Fruit fly (Drosophila melanogaster): ENCODE data around the gene Toll-9.

Toll-9 gene

DNA sequence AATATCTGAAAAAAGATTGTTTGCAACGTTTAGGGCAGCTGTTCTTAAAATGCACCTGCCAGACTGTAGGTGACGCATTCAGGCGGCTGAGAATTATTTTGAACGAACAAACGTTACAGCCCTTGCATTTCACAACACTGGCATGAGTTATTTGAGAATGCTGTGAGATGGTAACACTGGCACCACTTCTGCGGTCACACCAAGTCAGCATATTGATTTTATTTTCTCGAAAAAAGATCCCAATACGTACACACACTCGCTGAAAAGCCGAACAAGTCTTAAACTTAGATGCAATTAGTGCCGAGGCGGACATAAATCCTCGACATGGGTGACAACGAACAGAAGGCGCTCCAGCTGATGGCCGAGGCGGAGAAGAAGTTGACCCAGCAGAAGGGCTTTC lies 53.1 kb downstream of the Toll-9 start, which contains the start of gene alphaSnap (continued):
- TF ChIP-seq HHEX (GFP tag; optimal IDR thresholded peaks at IDR 0.05) (no peak), Sry-β (GFP tag; optimal IDR thresholded peaks at IDR 0.05) (no peak), abd-A (tag; optimal IDR thresholded peaks at IDR 0.05) (no peak), sc (optimal IDR thresholded peaks at IDR 0.05) (no peak), sc (GFP tag; optimal IDR thresholded peaks at IDR 0.05) (peak; percentile 37), CkIIα-i1 (GFP tag; IDR thresholded peaks at IDR 0.05) (no peak), CG32767 (GFP tag; IDR thresholded peaks at IDR 0.05) (0 out of 2 replicates have a peak, but pooled peaks have one; percentile 44), Hr51 (GFP tag; optimal IDR thresholded peaks at IDR 0.05) (peak in 1 of 2 experiments; percentile 9), dmrt11E (tag; optimal IDR thresholded peaks at IDR 0.05) (peak; percentile 8), her (GFP tag; optimal IDR thresholded peaks at IDR 0.05) (peak; percentile 20), CG12659 (GFP tag; optimal IDR thresholded peaks at IDR 0.05) (peak; percentile 76), CG7839 (tag; optimal IDR thresholded peaks at IDR 0.05) (no peak), MBD-R2 (GFP tag; IDR thresholded peaks at IDR 0.05) (peak; percentile 83), E2f2 (GFP tag; IDR thresholded peaks at IDR 0.05) (peak; percentile 83), Xbp1 (GFP tag; optimal IDR thresholded peaks at IDR 0.05) (peak; percentile 54), CG17328 (GFP tag; IDR thresholded peaks at IDR 0.05) (no peak), corto (GFP tag; optimal IDR thresholded peaks at IDR 0.05) (no peak), H15 (GFP tag; IDR thresholded peaks at IDR 0.05) (0 out of 3 replicates have a peak, but pooled peaks have one; percentile 30), CG13424 (tag; optimal IDR thresholded peaks at IDR 0.05) (peak; percentile 11), cg (GFP tag; optimal IDR thresholded peaks at IDR 0.05) (peak; percentile 4), da (GFP tag; optimal IDR thresholded peaks at IDR 0.05) (no peak), tna (GFP tag; IDR thresholded peaks at IDR 0.05; ENCODE audit: partially characterized antibody) (no peak), al (GFP tag; IDR thresholded peaks at IDR 0.05) (no peak), salm (tag; optimal IDR thresholded peaks at IDR 0.05) (no peak), Rx (GFP tag; IDR thresholded peaks at IDR 0.05) (no peak), row (GFP tag; IDR thresholded peaks at IDR 0.05) (peak; percentile 34; the same call in 1 of the 3 replicates), Ets97D (GFP tag; optimal IDR thresholded peaks at IDR 0.05) (peak; percentile 56), CG4617 (GFP tag; optimal IDR thresholded peaks at IDR 0.05; ENCODE audit: borderline replicate concordance) (peak; percentile 94), Opbp (GFP tag; IDR thresholded peaks at IDR 0.05; ENCODE audit: partially characterized antibody) (peak; percentile 56; the same call in 1 of the 3 replicates), CG32532 (GFP tag; IDR thresholded peaks at IDR 0.05) (peak; percentile 15; the same call in 1 of the 2 replicates), lab (GFP tag; optimal IDR thresholded peaks at IDR 0.05) (no peak), Deaf1 (tag; optimal IDR thresholded peaks at IDR 0.05) (no peak), ERR (GFP tag; optimal IDR thresholded peaks at IDR 0.05) (peak; percentile 30), kay (GFP tag; optimal IDR thresholded peaks at IDR 0.05) (peak; percentile 76), CG12155 (GFP tag; optimal IDR thresholded peaks at IDR 0.05) (peak; percentile 39), Dbx (GFP tag; IDR thresholded peaks at IDR 0.05) (peak; percentile 33; the same call in 1 of the 3 replicates), CG4360 (GFP tag; IDR thresholded peaks at IDR 0.05) (peak; percentile 6; the same call in 1 of the 2 replicates), Bdp1 (GFP tag; optimal IDR thresholded peaks at IDR 0.05) (peak; percentile 6), CG3847 (GFP tag; IDR thresholded peaks at IDR 0.05) (peak; percentile 55), dpn (GFP tag; optimal IDR thresholded peaks at IDR 0.05) (peak; percentile 39 to 49), Dll (GFP tag; IDR thresholded peaks at IDR 0.05; ENCODE audit: partially characterized antibody) (0 out of 4 replicates have a peak, but pooled peaks have one; percentile 25), CG8478 (optimal IDR thresholded peaks at IDR 0.05) (no peak), slp2 (GFP tag; optimal IDR thresholded peaks at IDR 0.05) (no peak), CG16813 (GFP tag; IDR thresholded peaks at IDR 0.05; ENCODE audit: partially characterized antibody) (peak; percentile 36; the same call in 1 of the 3 replicates), Myb (GFP tag; optimal IDR thresholded peaks at IDR 0.05) (peak; percentile 98), NfI (GFP tag; optimal IDR thresholded peaks at IDR 0.05) (peak; percentile 38), Bgb (GFP tag; IDR thresholded peaks at IDR 0.05; ENCODE audit: partially characterized antibody) (peak; percentile 45; the same call in 1 of the 2 replicates), chm (GFP tag; IDR thresholded peaks at IDR 0.05) (peak; percentile 58; the same call in 1 of the 2 replicates), CG5180 (GFP tag; optimal IDR thresholded peaks at IDR 0.05) (no peak), ci (GFP tag; IDR thresholded peaks at IDR 0.05) (peak; percentile 50; the same call in 1 of the 3 replicates)

All from whole organism, embryonic.